Worm (Caenorhabditis elegans): ENCODE data around the gene clec-129.

DNA sequence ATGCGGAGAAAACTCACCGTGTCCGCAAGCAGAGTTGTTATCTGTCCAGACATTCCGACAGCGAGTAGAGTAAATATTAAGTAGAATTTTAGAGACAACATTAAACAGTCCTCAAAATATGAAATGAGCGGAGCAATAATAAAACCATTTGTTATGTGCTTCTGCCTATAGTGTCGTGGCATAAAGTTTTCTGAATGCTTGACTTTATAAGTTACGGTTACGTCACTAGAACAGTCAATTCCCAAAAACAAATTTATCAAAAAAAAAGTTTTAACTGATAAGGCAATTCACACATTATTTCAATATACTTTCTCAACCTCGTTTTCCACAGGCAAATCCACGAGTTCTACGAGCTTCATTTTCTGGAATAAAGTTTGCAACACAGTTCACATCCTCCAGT is 2.2 kb upstream of the clec-129 start, which contains the start of gene clec-127:
- no peak for TF ChIP-seq him-1 (tag; optimal IDR thresholded peaks at IDR 0.05)
- no peak for TF ChIP-seq W03F9.2 (tag; optimal IDR thresholded peaks at IDR 0.05)

All from whole organism, L4/young adult.